Fruit fly (Drosophila melanogaster) whole organism, embryonic: ENCODE data around the gene CG33096.
A peak's percentile ranks its signal among the peaks of the same experiment; 100 is the strongest.

Experiments used
- Awh ChIP-seq: fragments of 200-800 bp; sonication (Bioruptor generic); IDR thresholded peaks from 2 replicates; pipeline ENCODE4, ENCODE4 v1.3.6; 2022; ENCODE audit warnings: missing biosample characterization, missing genetic modification characterization
- CG12219 ChIP-seq: fragments of 200-800 bp; sonication (Bioruptor generic); optimal IDR thresholded peaks from 3 replicates; lab custom pipeline; 2018; ENCODE audit warnings: missing biosample characterization, mild to moderate bottlenecking, missing genetic modification characterization
- CG12942 ChIP-seq: fragments of 200-800 bp; sonication (Bioruptor generic); optimal IDR thresholded peaks from 3 replicates; lab custom pipeline; 2016; ENCODE audit warnings: missing biosample characterization, missing genetic modification characterization
- CG13894 ChIP-seq: fragments of 200-800 bp; sonication (Bioruptor generic); optimal IDR thresholded peaks from 3 replicates; lab custom pipeline; 2018; ENCODE audit warnings: missing biosample characterization, mild to moderate bottlenecking, missing genetic modification characterization, moderate library complexity
- CG14965 ChIP-seq: fragments of 200-800 bp; sonication (Bioruptor generic); optimal IDR thresholded peaks from 2 replicates; lab custom pipeline; 2016; ENCODE audit warnings: missing biosample characterization, missing genetic modification characterization, borderline replicate concordance
- CG15011 ChIP-seq: fragments of 200-800 bp; sonication (Bioruptor generic); optimal IDR thresholded peaks from 3 replicates; lab custom pipeline; 2018; ENCODE audit warnings: missing biosample characterization, mild to moderate bottlenecking, missing genetic modification characterization
- CG15514 ChIP-seq: fragments of 200-800 bp; sonication (Bioruptor generic); optimal IDR thresholded peaks from 3 replicates; lab custom pipeline; 2017; ENCODE audit warnings: missing biosample characterization, missing genetic modification characterization, mild to moderate bottlenecking, moderate library complexity, missing genetic modification reagents
- CG1603 ChIP-seq: fragments of 200-800 bp; sonication (Bioruptor generic); optimal IDR thresholded peaks from 2 replicates; lab custom pipeline; 2019; ENCODE audit warnings: missing biosample characterization, mild to moderate bottlenecking, missing genetic modification characterization, moderate library complexity
- CG18262 ChIP-seq: fragments of 200-800 bp; optimal IDR thresholded peaks from 3 replicates; lab custom pipeline; 2019; ENCODE audit warnings: missing biosample characterization, mild to moderate bottlenecking, missing genetic modification characterization, moderate library complexity
- CG30020 ChIP-seq: fragments of 200-800 bp; optimal IDR thresholded peaks from 2 replicates; lab custom pipeline; 2019; ENCODE audit warnings: missing biosample characterization, mild to moderate bottlenecking, missing genetic modification characterization, moderate library complexity
- CG3163 ChIP-seq: fragments of 200-800 bp; sonication (Bioruptor generic); optimal IDR thresholded peaks from 3 replicates; lab custom pipeline; 2016; ENCODE audit warnings: missing biosample characterization, missing genetic modification characterization
- CG3281 ChIP-seq: fragments of 200-800 bp; sonication (Bioruptor generic); optimal IDR thresholded peaks from 3 replicates; lab custom pipeline; 2017; ENCODE audit warnings: missing biosample characterization, mild to moderate bottlenecking, missing genetic modification characterization
- CG33213 ChIP-seq: fragments of 200-800 bp; sonication (Bioruptor generic); optimal IDR thresholded peaks from 3 replicates; lab custom pipeline; 2016; ENCODE audit warnings: missing biosample characterization, missing genetic modification characterization
- CG3995 ChIP-seq: fragments of 200-800 bp; sonication (Bioruptor generic); optimal IDR thresholded peaks from 3 replicates; lab custom pipeline; 2016; ENCODE audit warnings: missing biosample characterization, missing genetic modification characterization
- CG6175 ChIP-seq: fragments of 200-800 bp; sonication (Bioruptor generic); IDR thresholded peaks from 3 replicates; pipeline ENCODE4 v1.3.6; 2022; ENCODE audit warnings: missing biosample characterization, missing genetic modification characterization
- CG8290 ChIP-seq, 3 experiments: fragments of 200-800 bp; sonication (Bioruptor generic); optimal IDR thresholded peaks; 2 replicates each; lab custom pipeline; 2016 to 2019; ENCODE audit warnings: missing biosample characterization in 3 of 3, missing genetic modification characterization in 3 of 3, mild to moderate bottlenecking in 2 of 3, moderate library complexity in 1 of 3
- CG8765 ChIP-seq: fragments of 200-800 bp; sonication (Bioruptor generic); IDR thresholded peaks from 2 replicates; pipeline ENCODE4 v1.3.6; 2022; ENCODE audit warnings: missing biosample characterization, missing genetic modification characterization
- CG9727 ChIP-seq: fragments of 200-800 bp; sonication (Bioruptor generic); optimal IDR thresholded peaks from 3 replicates; lab custom pipeline; 2017; ENCODE audit warnings: missing biosample characterization, mild to moderate bottlenecking, missing genetic modification characterization
- CG9817 ChIP-seq: fragments of 200-800 bp; sonication (Bioruptor generic); optimal IDR thresholded peaks from 2 replicates; lab custom pipeline; 2018; ENCODE audit warnings: missing biosample characterization, mild to moderate bottlenecking, missing genetic modification characterization, moderate library complexity
- Dip3 ChIP-seq: fragments of 200-800 bp; sonication (Bioruptor generic); optimal IDR thresholded peaks from 3 replicates; lab custom pipeline; 2016; ENCODE audit warnings: missing biosample characterization, missing genetic modification characterization
- Dp ChIP-seq: fragments of 200-800 bp; sonication (Bioruptor generic); optimal IDR thresholded peaks from 2 replicates; lab custom pipeline; 2018; ENCODE audit warnings: missing biosample characterization, mild to moderate bottlenecking, missing genetic modification characterization, moderate library complexity
- E2f2 ChIP-seq: fragments of 200-800 bp; sonication (Bioruptor generic); IDR thresholded peaks from 2 replicates; pipeline ENCODE4 v1.3.6; 2022; ENCODE audit warnings: missing biosample characterization, missing genetic modification characterization
- GATAe ChIP-seq: fragments of 200-800 bp; sonication (Bioruptor generic); conservative IDR thresholded peaks from 2 replicates; pipeline ENCODE4 v1.3.6; 2022; ENCODE audit warnings: missing biosample characterization, missing genetic modification characterization
- HLH54F ChIP-seq: fragments of 200-800 bp; sonication (Bioruptor generic); optimal IDR thresholded peaks from 3 replicates; lab custom pipeline; 2016; ENCODE audit warnings: missing biosample characterization, missing genetic modification characterization
- MBD-R2 ChIP-seq: fragments of 200-800 bp; sonication (Bioruptor generic); IDR thresholded peaks from 2 replicates; pipeline ENCODE4 v1.3.6; 2022; ENCODE audit warnings: missing biosample characterization, missing genetic modification characterization
- Myb ChIP-seq: fragments of 200-800 bp; sonication (Bioruptor generic); optimal IDR thresholded peaks from 2 replicates; lab custom pipeline; 2016; ENCODE audit warnings: missing biosample characterization, missing genetic modification characterization
- Sin3A ChIP-seq: fragments of >200 bp; optimal IDR thresholded peaks from 2 replicates; lab custom pipeline; 2018
- cg ChIP-seq: fragments of 200-800 bp; sonication (Bioruptor generic); optimal IDR thresholded peaks from 3 replicates; lab custom pipeline; 2019; ENCODE audit warnings: missing biosample characterization, mild to moderate bottlenecking, missing genetic modification characterization, moderate library complexity
- crp ChIP-seq, 2 experiments: fragments of 200-800 bp; sonication (Bioruptor generic); optimal IDR thresholded peaks; 2 replicates in 1 of 2; 3 replicates in 1 of 2; lab custom pipeline; 2017; ENCODE audit warnings: missing biosample characterization in 2 of 2, missing genetic modification characterization in 2 of 2, mild to moderate bottlenecking in 1 of 2, moderate library complexity in 1 of 2
- cwo ChIP-seq: fragments of 200-800 bp; sonication (Bioruptor generic); optimal IDR thresholded peaks from 3 replicates; lab custom pipeline; 2017; ENCODE audit warnings: missing biosample characterization, missing genetic modification characterization, mild to moderate bottlenecking, moderate library complexity, missing genetic modification reagents
- fd64A ChIP-seq: fragments of 200-800 bp; sonication (Bioruptor generic); optimal IDR thresholded peaks from 3 replicates; lab custom pipeline; 2018; ENCODE audit warnings: missing biosample characterization, mild to moderate bottlenecking, missing genetic modification characterization
- gcm2 ChIP-seq: fragments of 200-800 bp; sonication (Bioruptor generic); optimal IDR thresholded peaks from 2 replicates; lab custom pipeline; 2016; ENCODE audit warnings: missing biosample characterization, missing genetic modification characterization
- gfzf ChIP-seq: fragments of 200-800 bp; sonication (Bioruptor generic); optimal IDR thresholded peaks from 2 replicates; lab custom pipeline; 2016; ENCODE audit warnings: missing biosample characterization, mild to moderate bottlenecking, missing genetic modification characterization, moderate library complexity
- her ChIP-seq: fragments of 200-800 bp; sonication (Bioruptor generic); optimal IDR thresholded peaks from 2 replicates; lab custom pipeline; 2016; ENCODE audit warnings: missing biosample characterization, missing genetic modification characterization
- mirr ChIP-seq: fragments of 200-800 bp; sonication (Bioruptor generic); optimal IDR thresholded peaks from 3 replicates; lab custom pipeline; 2018; ENCODE audit warnings: missing biosample characterization, mild to moderate bottlenecking, missing genetic modification characterization
- mld ChIP-seq: fragments of 200-800 bp; sonication (Bioruptor generic); IDR thresholded peaks from 3 replicates; pipeline ENCODE4 v1.3.6; 2022; ENCODE audit warnings: missing biosample characterization, missing genetic modification characterization; ENCODE audit not compliant: partially characterized antibody
- oc ChIP-seq: fragments of 200-800 bp; sonication (Bioruptor generic); optimal IDR thresholded peaks from 2 replicates; lab custom pipeline; 2018; ENCODE audit warnings: missing biosample characterization, mild to moderate bottlenecking, missing genetic modification characterization, moderate library complexity
- odd ChIP-seq: fragments of 200-800 bp; sonication (Bioruptor generic); optimal IDR thresholded peaks from 2 replicates; lab custom pipeline; 2017; ENCODE audit warnings: missing biosample characterization, mild to moderate bottlenecking, missing genetic modification characterization
- org-1 ChIP-seq: fragments of 200-800 bp; sonication (Bioruptor generic); optimal IDR thresholded peaks from 2 replicates; lab custom pipeline; 2017; ENCODE audit warnings: missing biosample characterization, missing genetic modification characterization
- pfk ChIP-seq: fragments of 200-800 bp; sonication (Bioruptor generic); optimal IDR thresholded peaks from 2 replicates; lab custom pipeline; 2018; ENCODE audit warnings: missing biosample characterization, mild to moderate bottlenecking, missing genetic modification characterization, moderate library complexity
- phol ChIP-seq: fragments of 200-800 bp; sonication (Bioruptor generic); optimal IDR thresholded peaks from 3 replicates; lab custom pipeline; 2018; ENCODE audit warnings: missing biosample characterization, mild to moderate bottlenecking, missing genetic modification characterization, moderate library complexity
- pzg ChIP-seq: fragments of 200-800 bp; sonication (Bioruptor generic); optimal IDR thresholded peaks from 3 replicates; lab custom pipeline; 2018; ENCODE audit warnings: missing biosample characterization, mild to moderate bottlenecking, missing genetic modification characterization, moderate library complexity
- row ChIP-seq: fragments of 200-800 bp; sonication (Bioruptor generic); IDR thresholded peaks from 3 replicates; pipeline ENCODE4 v1.3.6; 2022; ENCODE audit warnings: missing biosample characterization, missing genetic modification characterization
- sens ChIP-seq: fragments of 200-800 bp; sonication (Bioruptor generic); peaks from one replicate; lab custom pipeline; 2016; ENCODE audit warnings: missing biosample characterization, missing genetic modification characterization
- trem ChIP-seq: fragments of 200-800 bp; optimal IDR thresholded peaks from 3 replicates; lab custom pipeline; 2019; ENCODE audit warnings: missing biosample characterization, mild to moderate bottlenecking, missing genetic modification characterization, moderate library complexity
- vvl ChIP-seq: fragments of 200-800 bp; sonication (Bioruptor generic); IDR thresholded peaks from 2 replicates; pipeline ENCODE4 v1.3.6; 2022; ENCODE audit warnings: missing biosample characterization, missing genetic modification characterization

Gene CG33096

DNA sequence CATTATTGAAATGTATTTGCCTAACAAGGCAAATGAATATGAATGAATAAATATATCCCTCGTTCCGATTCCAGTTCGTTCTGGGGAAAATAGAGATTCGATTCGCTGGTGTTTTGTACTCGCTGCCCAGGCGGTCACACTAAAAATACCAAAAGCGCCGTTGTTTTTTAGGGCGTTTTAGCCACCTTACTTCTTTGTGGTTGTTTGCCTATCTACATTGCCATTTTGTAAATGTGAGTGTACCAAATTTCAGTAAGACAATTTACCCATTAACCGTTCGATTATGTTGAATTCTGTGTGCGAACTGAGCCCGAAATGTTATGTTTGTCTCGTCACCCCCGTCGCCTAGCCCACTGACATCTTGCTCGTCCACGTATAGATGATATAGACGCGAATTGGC, at the start of gene CG33096, which contains the start of gene CG33095 (continued):
- TF ChIP-seq MBD-R2 (GFP tag; lab: Robert Waterston, UW): peak; percentile 83
- TF ChIP-seq CG13894 (tag; lab: Kevin White, UChicago): no peak
- TF ChIP-seq gfzf (GFP tag; lab: Kevin White, UChicago): peak; percentile 96
- peak; percentile 98 for TF ChIP-seq CG15514 (GFP tag; lab: Kevin White, UChicago)
- peak; percentile 88 for TF ChIP-seq row (GFP tag; lab: Robert Waterston, UW)
- TF ChIP-seq E2f2: peak; percentile 21; the same call in 1 of the 2 replicates
- TF ChIP-seq trem (tag; lab: Kevin White, UChicago): peak; percentile 35
- no peak for TF ChIP-seq phol (tag; lab: Kevin White, UChicago)
- TF ChIP-seq GATAe (GFP tag; lab: Robert Waterston, UW): no peak
- no peak for TF ChIP-seq Awh

DNA sequence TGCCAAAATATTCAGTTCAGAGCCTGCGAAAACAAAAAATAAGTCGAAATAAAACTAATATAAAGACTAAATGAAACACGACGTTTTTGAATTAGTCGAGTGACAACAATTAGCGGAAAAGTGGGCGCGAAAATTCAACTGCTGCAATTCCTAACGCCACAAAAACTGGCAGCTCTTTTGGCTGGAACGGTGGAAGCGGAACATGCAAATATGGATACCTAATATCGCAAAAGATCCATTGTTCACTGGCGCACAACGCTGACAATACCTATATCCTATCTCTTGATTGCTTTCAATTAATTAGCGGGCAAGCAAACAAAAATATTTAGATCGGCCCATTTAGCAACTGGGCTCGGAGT, 48.1 kb upstream of the CG33096 start, which contains the start of gene CG11791:
Gene CG11791 (plus strand): TSS at position 234 of the 359 bp plus-strand sequence.
- TF ChIP-seq gfzf (GFP tag; lab: Kevin White, UChicago): peak; percentile 65
- TF ChIP-seq HLH54F (GFP tag; lab: Kevin White, UChicago): peak; percentile 1
- no peak for TF ChIP-seq CG15011 (GFP tag; lab: Kevin White, UChicago)
- TF ChIP-seq Myb (GFP tag; lab: Kevin White, UChicago): peak; percentile 43
- peak; percentile 17 for TF ChIP-seq Sin3A (lab: Kevin White, UChicago)
- TF ChIP-seq CG3995: peak; percentile 83
- peak; percentile 28 for TF ChIP-seq pzg (GFP tag; lab: Kevin White, UChicago)
- TF ChIP-seq CG8290 (GFP tag; optimal IDR thresholded peaks at IDR 0.05; lab: Kevin White, UChicago): no peak
- TF ChIP-seq CG8290 (tag; optimal IDR thresholded peaks at IDR 0.05; lab: Kevin White, UChicago): peak in 1 of 2 experiments; percentile 11
- TF ChIP-seq fd64A (GFP tag; lab: Kevin White, UChicago): no peak
- no peak for TF ChIP-seq mld
- TF ChIP-seq CG1603 (tag; lab: Kevin White, UChicago): peak; percentile 95
- TF ChIP-seq Dp (GFP tag; lab: Kevin White, UChicago): peak; percentile 71
- peak; percentile 6 for TF ChIP-seq phol (tag; lab: Kevin White, UChicago)
- peak; percentile 29 for TF ChIP-seq CG15514 (GFP tag; lab: Kevin White, UChicago)
- TF ChIP-seq org-1: no peak
- no peak for TF ChIP-seq CG33213 (GFP tag; lab: Kevin White, UChicago)
- peak; percentile 95 for TF ChIP-seq pfk
- peak; percentile 36 for TF ChIP-seq CG30020

DNA sequence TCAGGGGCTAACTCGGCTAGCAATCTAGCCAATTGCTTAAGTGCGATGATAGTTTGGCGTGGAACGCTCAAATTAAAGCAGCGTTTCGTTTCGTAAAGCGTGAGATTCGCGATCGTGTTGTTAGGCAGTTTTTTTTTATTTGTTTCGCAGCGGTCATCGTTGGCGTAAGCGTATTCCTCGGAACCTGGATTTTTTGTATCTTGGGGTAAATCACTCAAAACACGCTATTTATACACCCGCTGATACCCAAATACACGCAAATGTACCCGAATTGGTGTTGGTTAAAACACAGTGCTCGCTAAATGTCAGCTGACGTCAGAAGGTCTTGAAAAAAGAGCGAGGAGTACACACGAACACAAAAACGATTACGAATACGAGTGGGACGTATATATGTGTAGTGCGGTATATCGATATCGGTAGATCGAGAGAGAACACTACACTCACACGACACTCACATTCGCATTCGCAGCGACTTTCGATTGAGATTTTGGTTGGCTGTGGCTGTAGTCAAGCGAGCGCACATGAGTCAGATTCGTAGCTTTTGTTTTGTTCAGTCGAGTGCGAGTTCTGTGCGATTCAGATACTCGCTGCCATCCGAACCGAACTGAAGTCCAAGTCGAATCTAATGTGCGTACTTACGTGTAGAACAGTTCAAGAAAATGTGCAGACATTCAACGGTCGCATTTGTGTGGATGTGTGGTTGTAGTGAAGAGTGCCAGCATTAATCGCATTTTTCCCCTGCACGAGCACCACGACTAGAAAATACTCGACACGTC, 47.5 kb upstream of the CG33096 start:
- TF ChIP-seq oc (no peak), odd (GFP tag; lab: Kevin White, UChicago) (peak; percentile 48), CG14965 (no peak), cg (peak; percentile 99), sens (GFP tag; lab: Kevin White, UChicago) (peak; percentile 62), CG3281 (GFP tag; lab: Kevin White, UChicago) (peak; percentile 44), cwo (GFP tag; lab: Kevin White, UChicago) (peak; percentile 49), CG6175 (GFP tag; lab: Robert Waterston, UW) (no peak), crp (GFP tag; optimal IDR thresholded peaks at IDR 0.05; lab: Kevin White, UChicago) (peak in 1 of 2 experiments; percentile 56), CG3163 (peak; percentile 25), CG8765 (GFP tag; lab: Robert Waterston, UW) (no peak), CG12219 (GFP tag; lab: Kevin White, UChicago) (peak; percentile 8), gcm2 (GFP tag; lab: Kevin White, UChicago) (peak; percentile 27), her (peak; percentile 15), mirr (GFP tag; lab: Kevin White, UChicago) (peak; percentile 93), vvl (no peak), CG18262 (peak; percentile 18), CG9727 (GFP tag; lab: Kevin White, UChicago) (no peak), Dip3 (GFP tag; lab: Kevin White, UChicago) (peak; percentile 5), CG12942 (GFP tag; lab: Kevin White, UChicago) (no peak), CG9817 (tag; lab: Kevin White, UChicago) (no peak)
